Fruit fly (Drosophila melanogaster) whole organism, prepupa: ENCODE data around the gene CG13058.

Source experiments
- CG10631 ChIP-seq: fragments of 200-800 bp; sonication (Bioruptor generic); optimal IDR thresholded peaks from 2 replicates; lab custom pipeline; 2016; ENCODE audit warnings: missing biosample characterization, missing genetic modification characterization
- CG11294 ChIP-seq: fragments of 200-800 bp; sonication (Bioruptor generic); IDR thresholded peaks from 2 replicates; pipeline ENCODE4 v1.3.6; 2022; ENCODE audit warnings: missing biosample characterization, missing genetic modification characterization
- CG11762 ChIP-seq: fragments of 200-800 bp; sonication (Bioruptor generic); optimal IDR thresholded peaks from 3 replicates; lab custom pipeline; 2016; ENCODE audit warnings: missing biosample characterization, missing genetic modification characterization; ENCODE audit not compliant: insufficient read depth
- CG11902 ChIP-seq: fragments of 200-800 bp; sonication (Bioruptor generic); optimal IDR thresholded peaks from 3 replicates; lab custom pipeline; 2016; ENCODE audit warnings: missing biosample characterization, missing genetic modification characterization
- CG15336 ChIP-seq: fragments of 200-800 bp; sonication (Bioruptor generic); IDR thresholded peaks from 2 replicates; pipeline ENCODE4 v1.3.6; 2022; ENCODE audit warnings: missing biosample characterization, missing genetic modification characterization
- CG16779 ChIP-seq: fragments of 200-800 bp; sonication (Bioruptor generic); optimal IDR thresholded peaks from 3 replicates; lab custom pipeline; 2017; ENCODE audit warnings: missing biosample characterization, mild to moderate bottlenecking, missing genetic modification characterization
- CG31627 ChIP-seq: fragments of 200-800 bp; sonication (Bioruptor generic); optimal IDR thresholded peaks from 3 replicates; lab custom pipeline; 2016; ENCODE audit warnings: missing biosample characterization, missing genetic modification characterization
- CG32006 ChIP-seq: fragments of 200-800 bp; sonication (Bioruptor generic); optimal IDR thresholded peaks from 3 replicates; lab custom pipeline; 2017; ENCODE audit warnings: missing biosample characterization, mild to moderate bottlenecking, missing genetic modification characterization
- CG34406 ChIP-seq: fragments of 200-800 bp; sonication (Bioruptor generic); optimal IDR thresholded peaks from 3 replicates; lab custom pipeline; 2016; ENCODE audit warnings: missing biosample characterization, missing genetic modification characterization
- CG3919 ChIP-seq: fragments of 200-800 bp; sonication (Bioruptor generic); optimal IDR thresholded peaks from 3 replicates; lab custom pipeline; 2016; ENCODE audit warnings: missing biosample characterization, missing genetic modification characterization
- CG4318 ChIP-seq: fragments of 200-800 bp; sonication (Bioruptor generic); optimal IDR thresholded peaks from 3 replicates; lab custom pipeline; 2017; ENCODE audit warnings: missing biosample characterization, mild to moderate bottlenecking, missing genetic modification characterization
- CG6163 ChIP-seq: fragments of 200-800 bp; sonication (Bioruptor generic); IDR thresholded peaks from 3 replicates; pipeline ENCODE4 v1.3.6; 2022; ENCODE audit warnings: missing biosample characterization, missing genetic modification characterization
- CG6276 ChIP-seq: fragments of 200-800 bp; sonication (Bioruptor generic); optimal IDR thresholded peaks from 2 replicates; lab custom pipeline; 2017; ENCODE audit warnings: missing biosample characterization, mild to moderate bottlenecking, missing genetic modification characterization
- CG6792 ChIP-seq: fragments of 200-800 bp; sonication (Bioruptor generic); optimal IDR thresholded peaks from 3 replicates; lab custom pipeline; 2016; ENCODE audit warnings: missing biosample characterization, missing genetic modification characterization
- CG6808 ChIP-seq: fragments of 200-800 bp; sonication (Bioruptor generic); optimal IDR thresholded peaks from 3 replicates; lab custom pipeline; 2017; ENCODE audit warnings: missing biosample characterization, missing genetic modification characterization, mild to moderate bottlenecking, moderate library complexity, missing genetic modification reagents
- CG6854 ChIP-seq: fragments of 200-800 bp; sonication (Bioruptor generic); optimal IDR thresholded peaks from 2 replicates; lab custom pipeline; 2017; ENCODE audit warnings: missing biosample characterization, mild to moderate bottlenecking, missing genetic modification characterization
- CG8119 ChIP-seq: fragments of 200-800 bp; sonication (Bioruptor generic); IDR thresholded peaks from 3 replicates; pipeline ENCODE4 v1.3.6; 2022; ENCODE audit warnings: missing biosample characterization, missing genetic modification characterization
- CG8319 ChIP-seq: fragments of 200-800 bp; sonication (Bioruptor generic); optimal IDR thresholded peaks from 3 replicates; lab custom pipeline; 2016; ENCODE audit warnings: missing biosample characterization, missing genetic modification characterization
- CG8632 ChIP-seq: fragments of 200-800 bp; sonication (Bioruptor generic); optimal IDR thresholded peaks from 3 replicates; lab custom pipeline; 2016; ENCODE audit warnings: missing biosample characterization, missing genetic modification characterization
- CG9139 ChIP-seq: fragments of 200-800 bp; sonication (Bioruptor generic); optimal IDR thresholded peaks from 3 replicates; lab custom pipeline; 2017; ENCODE audit warnings: missing biosample characterization, mild to moderate bottlenecking, missing genetic modification characterization
- Eip75B ChIP-seq: fragments of 200-800 bp; sonication (Bioruptor generic); optimal IDR thresholded peaks from 3 replicates; lab custom pipeline; 2016; ENCODE audit warnings: missing biosample characterization, missing genetic modification characterization
- Eip93F ChIP-seq: fragments of 200-800 bp; sonication (Bioruptor generic); optimal IDR thresholded peaks from 2 replicates; lab custom pipeline; 2016; ENCODE audit warnings: missing biosample characterization, mild to moderate bottlenecking, missing genetic modification characterization
- Ets21C ChIP-seq: fragments of 200-800 bp; sonication (Bioruptor generic); optimal IDR thresholded peaks from 3 replicates; lab custom pipeline; 2016; ENCODE audit warnings: missing biosample characterization, missing genetic modification characterization
- Ets96B ChIP-seq: fragments of 200-800 bp; optimal IDR thresholded peaks from 2 replicates; lab custom pipeline; 2019; ENCODE audit warnings: missing biosample characterization, mild to moderate bottlenecking, missing genetic modification characterization, moderate library complexity
- Hr38 ChIP-seq: sonication (Bioruptor generic); optimal IDR thresholded peaks from 2 replicates; lab custom pipeline; 2016; ENCODE audit warnings: missing biosample characterization, missing genetic modification characterization
- Hr39 ChIP-seq: fragments of 200-800 bp; sonication (Bioruptor generic); optimal IDR thresholded peaks from 2 replicates; lab custom pipeline; 2016; ENCODE audit warnings: missing biosample characterization, missing genetic modification characterization
- Hr4 ChIP-seq: fragments of 200-800 bp; sonication (Bioruptor generic); optimal IDR thresholded peaks from 3 replicates; lab custom pipeline; 2016; ENCODE audit warnings: missing biosample characterization, missing genetic modification characterization
- Smox ChIP-seq: fragments of 200-800 bp; sonication (Bioruptor generic); optimal IDR thresholded peaks from 3 replicates; lab custom pipeline; 2016; ENCODE audit warnings: missing biosample characterization, missing genetic modification characterization
- Sox102F ChIP-seq: fragments of 200-800 bp; sonication (Bioruptor generic); optimal IDR thresholded peaks from 2 replicates; lab custom pipeline; 2016; ENCODE audit warnings: missing biosample characterization, mild to moderate bottlenecking, missing genetic modification characterization
- Sox14 ChIP-seq: fragments of 200-800 bp; sonication (Bioruptor generic); optimal IDR thresholded peaks from 3 replicates; lab custom pipeline; 2016; ENCODE audit warnings: missing biosample characterization, missing genetic modification characterization
- Sox15 ChIP-seq: fragments of 200-800 bp; sonication (Bioruptor generic); optimal IDR thresholded peaks from 3 replicates; lab custom pipeline; 2016; ENCODE audit warnings: missing biosample characterization, missing genetic modification characterization
- achi ChIP-seq: fragments of 200-800 bp; sonication (Bioruptor generic); optimal IDR thresholded peaks from 3 replicates; lab custom pipeline; 2016; ENCODE audit warnings: missing biosample characterization, missing genetic modification characterization
- acj6 ChIP-seq: fragments of 200-800 bp; sonication (Bioruptor generic); optimal IDR thresholded peaks from 3 replicates; lab custom pipeline; 2016; ENCODE audit warnings: missing biosample characterization, missing genetic modification characterization
- cyc ChIP-seq: fragments of 200-800 bp; sonication (Bioruptor generic); optimal IDR thresholded peaks from 3 replicates; lab custom pipeline; 2016; ENCODE audit warnings: missing biosample characterization, missing genetic modification characterization
- dac ChIP-seq: fragments of 200-800 bp; sonication (Bioruptor generic); optimal IDR thresholded peaks from 2 replicates; lab custom pipeline; 2017; ENCODE audit warnings: missing biosample characterization, mild to moderate bottlenecking, missing genetic modification characterization
- dsx ChIP-seq: fragments of 200-800 bp; optimal IDR thresholded peaks from 3 replicates; lab custom pipeline; 2019; ENCODE audit warnings: missing biosample characterization, mild to moderate bottlenecking, missing genetic modification characterization, moderate library complexity; ENCODE audit not compliant: poor library complexity, severe bottlenecking
- eg ChIP-seq: fragments of 200-800 bp; sonication (Bioruptor generic); IDR thresholded peaks from 3 replicates; pipeline ENCODE4 v1.3.6; 2022; ENCODE audit warnings: missing biosample characterization, missing genetic modification characterization
- esn ChIP-seq: fragments of 200-800 bp; sonication (Bioruptor generic); optimal IDR thresholded peaks from 2 replicates; lab custom pipeline; 2016; ENCODE audit warnings: missing biosample characterization, mild to moderate bottlenecking, missing genetic modification characterization, moderate library complexity
- fd59A ChIP-seq: fragments of 200-800 bp; sonication (Bioruptor generic); optimal IDR thresholded peaks from 2 replicates; lab custom pipeline; 2017; ENCODE audit warnings: missing biosample characterization, mild to moderate bottlenecking, missing genetic modification characterization, missing genetic modification reagents
- fd85E ChIP-seq: fragments of 200-800 bp; sonication (Bioruptor generic); optimal IDR thresholded peaks from 3 replicates; lab custom pipeline; 2016; ENCODE audit warnings: missing biosample characterization, missing genetic modification characterization
- lz ChIP-seq: fragments of 200-800 bp; sonication (Bioruptor generic); optimal IDR thresholded peaks from 3 replicates; lab custom pipeline; 2016; ENCODE audit warnings: missing biosample characterization, missing genetic modification characterization
- net ChIP-seq: fragments of 200-800 bp; sonication (Bioruptor generic); optimal IDR thresholded peaks from 3 replicates; lab custom pipeline; 2016; ENCODE audit warnings: missing biosample characterization, missing genetic modification characterization
- pdm3 ChIP-seq: fragments of 200-800 bp; sonication (Bioruptor generic); optimal IDR thresholded peaks from 3 replicates; lab custom pipeline; 2016; ENCODE audit warnings: missing biosample characterization, missing genetic modification characterization
- salr ChIP-seq, 2 experiments: fragments of 200-800 bp; sonication (Bioruptor generic); optimal IDR thresholded peaks; 3 replicates each; lab custom pipeline; 2016 to 2018; ENCODE audit warnings: missing biosample characterization in 2 of 2, missing genetic modification characterization in 2 of 2, mild to moderate bottlenecking in 1 of 2
- spab ChIP-seq: fragments of 200-800 bp; sonication (Bioruptor generic); optimal IDR thresholded peaks from 2 replicates; lab custom pipeline; 2017; ENCODE audit warnings: missing biosample characterization, mild to moderate bottlenecking, missing genetic modification characterization, missing genetic modification reagents
- ss ChIP-seq, 2 experiments: fragments of 200-800 bp; sonication (Bioruptor generic); optimal IDR thresholded peaks; 2 replicates in 1 of 2; 3 replicates in 1 of 2; lab custom pipeline; 2017 to 2018; ENCODE audit warnings: mild to moderate bottlenecking in 2 of 2, missing biosample characterization in 2 of 2, missing genetic modification characterization in 2 of 2, moderate library complexity in 1 of 2
- vri ChIP-seq: fragments of 200-800 bp; sonication (Bioruptor generic); optimal IDR thresholded peaks from 3 replicates; lab custom pipeline; 2016; ENCODE audit warnings: missing biosample characterization, mild to moderate bottlenecking, missing genetic modification characterization

Gene CG13058

DNA sequence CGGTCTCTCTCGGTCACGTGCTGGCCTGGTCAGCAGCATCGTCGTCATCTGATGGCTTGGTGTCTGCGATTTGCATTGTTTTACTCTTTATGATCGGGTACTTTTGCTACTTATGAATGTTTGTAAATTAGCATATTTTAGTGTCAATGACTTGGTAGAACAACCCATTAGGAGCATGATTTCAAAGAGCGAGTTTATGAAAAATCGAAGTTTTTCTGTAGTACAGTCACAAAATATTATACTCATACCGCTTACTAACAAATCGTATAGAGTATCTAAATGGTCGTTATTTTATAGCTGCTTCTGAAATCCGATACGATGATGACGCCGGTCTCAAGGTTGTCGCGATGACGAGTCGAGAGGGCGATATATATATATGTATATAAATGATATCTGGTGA lies 42.4 kb upstream of the CG13058 start (continued):
- TF ChIP-seq CG6808 (GFP tag; lab: Kevin White, UChicago) (peak; percentile 77), CG8632 (GFP tag; lab: Kevin White, UChicago) (peak; percentile 67), Sox102F (GFP tag; lab: Kevin White, UChicago) (peak; percentile 12), acj6 (GFP tag; lab: Kevin White, UChicago) (peak; percentile 64), CG6792 (GFP tag; lab: Kevin White, UChicago) (peak; percentile 64), CG11902 (peak; percentile 17), achi (peak; percentile 53), Sox15 (GFP tag; lab: Kevin White, UChicago) (peak; percentile 39)

DNA sequence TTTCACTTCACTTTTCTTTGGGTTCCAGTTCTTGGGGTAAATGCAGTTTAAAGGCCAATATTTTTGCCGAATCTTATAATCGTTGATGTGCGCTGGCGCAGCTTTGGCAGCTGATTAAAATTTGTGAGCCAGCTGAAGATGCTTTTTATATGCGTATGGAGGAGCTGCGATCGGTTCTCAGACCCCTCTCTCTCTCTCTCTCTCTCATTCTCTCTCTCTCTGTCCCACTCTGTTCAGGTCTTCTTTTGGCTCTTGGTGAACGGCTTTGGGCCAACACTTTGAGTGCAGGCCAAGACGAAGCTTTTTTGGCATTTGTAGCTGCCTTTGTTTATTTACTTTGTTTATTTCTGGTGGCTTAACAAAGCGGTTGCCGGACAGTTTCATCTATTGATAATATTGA lies 40.3 kb upstream of the CG13058 start, which contains the start of gene CG13046:
TSS of gene CG13046 (minus strand) at position 101 of the 400 bp plus-strand sequence.
- no peak for TF ChIP-seq ss (GFP tag; optimal IDR thresholded peaks at IDR 0.05; lab: Kevin White, UChicago)
- no peak for TF ChIP-seq Eip75B (GFP tag; lab: Kevin White, UChicago)
- TF ChIP-seq, all 60 proteins: peak for 0

DNA sequence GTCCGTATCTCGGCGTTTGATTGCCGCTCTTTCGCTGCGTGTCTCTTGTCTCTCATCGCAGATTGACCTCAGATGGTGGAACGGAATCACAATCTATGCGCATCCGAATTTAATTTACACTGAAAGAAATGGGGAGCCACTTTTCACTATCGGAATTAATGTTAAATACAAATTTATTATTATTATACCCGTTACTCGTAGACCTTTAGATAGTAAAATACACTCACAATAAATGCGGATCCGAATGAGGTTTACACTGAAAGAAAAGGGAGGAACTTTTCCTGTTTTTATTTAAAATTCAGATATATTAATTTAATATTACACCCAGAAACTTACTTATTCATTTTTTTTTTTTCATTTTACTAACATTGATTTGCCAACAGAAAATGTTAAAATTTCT lies 39.6 kb upstream of the CG13058 start:
- TF ChIP-seq CG8119: peak; percentile 46; the same call in 1 of the 3 replicates
- TF ChIP-seq CG32006 (GFP tag; lab: Kevin White, UChicago): peak; percentile 25
- TF ChIP-seq CG31627 (GFP tag; lab: Kevin White, UChicago): no peak
- TF ChIP-seq Ets21C (GFP tag; lab: Kevin White, UChicago): no peak
- no peak for TF ChIP-seq CG11902
- peak; percentile 33 for TF ChIP-seq CG10631
- TF ChIP-seq esn (GFP tag; lab: Kevin White, UChicago): no peak
- no peak for TF ChIP-seq CG16779 (tag; lab: Kevin White, UChicago)
- TF ChIP-seq CG8632 (GFP tag; lab: Kevin White, UChicago): no peak
- no peak for TF ChIP-seq CG11294 (GFP tag; lab: Robert Waterston, UW)
- no peak for TF ChIP-seq Eip93F (GFP tag; lab: Kevin White, UChicago)
- TF ChIP-seq Sox14 (GFP tag; lab: Kevin White, UChicago): no peak
- TF ChIP-seq CG4318 (GFP tag; lab: Kevin White, UChicago): no peak
- no peak for TF ChIP-seq Hr38 (GFP tag; lab: Kevin White, UChicago)
- TF ChIP-seq CG9139 (GFP tag; lab: Kevin White, UChicago): no peak
- TF ChIP-seq CG11762: peak; percentile 15
- TF ChIP-seq dsx: no peak
- 0 out of 3 replicates have a peak, but pooled peaks have one; percentile 45 for TF ChIP-seq CG6163 (GFP tag; lab: Robert Waterston, UW)
- TF ChIP-seq CG6276: no peak
- TF ChIP-seq spab (GFP tag; lab: Kevin White, UChicago): peak; percentile 12
- no peak for TF ChIP-seq CG3919 (GFP tag; lab: Kevin White, UChicago)
- TF ChIP-seq CG6854 (GFP tag; lab: Kevin White, UChicago): no peak
- TF ChIP-seq Hr4 (GFP tag; lab: Kevin White, UChicago): peak; percentile 18
- no peak for TF ChIP-seq Hr39
- TF ChIP-seq fd59A: no peak
- no peak for TF ChIP-seq Smox (GFP tag; lab: Kevin White, UChicago)
- TF ChIP-seq Ets96B (tag; lab: Kevin White, UChicago): peak; percentile 14
- TF ChIP-seq CG34406: peak; percentile 5
- no peak for TF ChIP-seq salr (GFP tag; optimal IDR thresholded peaks at IDR 0.05; lab: Kevin White, UChicago)
- no peak for TF ChIP-seq dac
- no peak for TF ChIP-seq CG6792 (GFP tag; lab: Kevin White, UChicago)
- TF ChIP-seq CG8319 (GFP tag; lab: Kevin White, UChicago): no peak
- TF ChIP-seq Sox102F (GFP tag; lab: Kevin White, UChicago): no peak
- TF ChIP-seq net (GFP tag; lab: Kevin White, UChicago): no peak
- TF ChIP-seq pdm3 (GFP tag; lab: Kevin White, UChicago): peak; percentile 10
- TF ChIP-seq CG6808 (GFP tag; lab: Kevin White, UChicago): no peak
- peak; percentile 23 for TF ChIP-seq achi
- TF ChIP-seq lz: no peak
- TF ChIP-seq CG15336 (GFP tag; lab: Robert Waterston, UW): peak; percentile 8; the same call in 1 of the 2 replicates
- TF ChIP-seq fd85E (GFP tag; lab: Kevin White, UChicago): no peak
- no peak for TF ChIP-seq cyc (GFP tag; lab: Kevin White, UChicago)
- no peak for TF ChIP-seq vri
- peak; percentile 14; the same call in 1 of the 3 replicates for TF ChIP-seq eg (GFP tag; lab: Robert Waterston, UW)
